Worm (Caenorhabditis elegans) whole organism, young adult: Measurements from ENCODE around the gene srw-79.
A peak's percentile ranks its signal among the peaks of the same experiment; 100 is the strongest.

Experiments used
- B0035.1 ChIP-seq: sonication (generic microtip); optimal IDR thresholded peaks from 2 replicates; lab custom pipeline; 2016; ENCODE audit warnings: missing genetic modification characterization, mild to moderate bottlenecking, missing compliant biosample characterization, missing genotype, missing genetic modification reagents
- B0261.1 ChIP-seq: sonication (generic microtip); optimal IDR thresholded peaks from 2 replicates; lab custom pipeline; 2016; ENCODE audit warnings: mild to moderate bottlenecking, missing genetic modification characterization, moderate library complexity, missing compliant biosample characterization
- F22D6.2 ChIP-seq: sonication (generic microtip); optimal IDR thresholded peaks from 2 replicates; lab custom pipeline; 2016; ENCODE audit warnings: mild to moderate bottlenecking, missing genetic modification characterization, missing compliant biosample characterization
- F55B11.4 ChIP-seq: sonication (generic microtip); optimal IDR thresholded peaks from 2 replicates; lab custom pipeline; 2016; ENCODE audit warnings: missing compliant biosample characterization, missing genetic modification characterization, borderline replicate concordance; ENCODE audit not compliant: insufficient read depth
- K12H6.12 ChIP-seq: fragments of 200-800 bp; sonication (Bioruptor generic); optimal IDR thresholded peaks from 2 replicates; lab custom pipeline; 2018; ENCODE audit warnings: mild to moderate bottlenecking, missing genetic modification characterization, missing compliant biosample characterization
- T07F8.4 ChIP-seq: sonication (generic microtip); optimal IDR thresholded peaks from 2 replicates; lab custom pipeline; 2016; ENCODE audit warnings: mild to moderate bottlenecking, missing genetic modification characterization, moderate library complexity, missing compliant biosample characterization
- Y79H2A.3 ChIP-seq: fragments of 200-800 bp; sonication (Bioruptor generic); conservative IDR thresholded peaks from 2 replicates; pipeline ENCODE4 v1.3.6; 2022; ENCODE audit warnings: missing genetic modification reagents, missing genetic modification characterization, missing compliant biosample characterization
- akir-1 ChIP-seq: fragments of 200-800 bp; sonication (Bioruptor generic); optimal IDR thresholded peaks from 2 replicates; lab custom pipeline; 2018; ENCODE audit warnings: mild to moderate bottlenecking, missing genetic modification characterization, moderate library complexity, missing compliant biosample characterization
- cebp-1 ChIP-seq, 2 experiments: fragments of 200-800 bp in 1 of 2; sonication (Bioruptor generic) in 1 of 2; sonication (generic microtip) in 1 of 2; IDR thresholded peaks in 1 of 2; optimal IDR thresholded peaks in 1 of 2; 2 replicates each; pipeline versions ENCODE4 v1.3.6 to Lab custom; 2017 to 2022; ENCODE audit warnings: missing compliant biosample characterization in 2 of 2, missing genetic modification characterization in 2 of 2, mild to moderate bottlenecking in 1 of 2, missing genetic modification reagents in 1 of 2, moderate library complexity in 1 of 2
- ceh-40 ChIP-seq: fragments of 200-800 bp; sonication (Bioruptor generic); IDR thresholded peaks from 2 replicates; pipeline ENCODE4 v1.3.6; 2022; ENCODE audit warnings: missing genetic modification characterization, missing compliant biosample characterization
- ceh-58 ChIP-seq: fragments of 200-800 bp; sonication (Bioruptor generic); IDR thresholded peaks from 2 replicates; pipeline ENCODE4 v1.3.6; 2022; ENCODE audit warnings: missing genetic modification characterization, missing compliant biosample characterization
- egl-18 ChIP-seq: fragments of 200-800 bp; sonication (Bioruptor generic); IDR thresholded peaks from 2 replicates; pipeline ENCODE4 v1.3.6; 2022; ENCODE audit warnings: missing genetic modification reagents, missing genetic modification characterization, missing compliant biosample characterization
- egl-44 ChIP-seq: fragments of 200-800 bp; sonication (Bioruptor generic); IDR thresholded peaks from 2 replicates; pipeline ENCODE4 v1.3.6; 2022; ENCODE audit warnings: missing genetic modification reagents, missing genetic modification characterization, missing compliant biosample characterization
- fkh-3 ChIP-seq: sonication (generic microtip); optimal IDR thresholded peaks from 2 replicates; lab custom pipeline; 2016; ENCODE audit warnings: mild to moderate bottlenecking, missing genetic modification characterization, missing compliant biosample characterization
- him-1 ChIP-seq: sonication (generic microtip); optimal IDR thresholded peaks from 2 replicates; lab custom pipeline; 2016; ENCODE audit warnings: missing genotype, missing genetic modification reagents, missing genetic modification characterization, missing compliant biosample characterization
- hlh-12 ChIP-seq: sonication (generic microtip); optimal IDR thresholded peaks from 2 replicates; lab custom pipeline; 2016; ENCODE audit warnings: missing genetic modification characterization, missing compliant biosample characterization
- hmg-1.2 ChIP-seq: fragments of 200-800 bp; sonication (Bioruptor generic); IDR thresholded peaks from 2 replicates; pipeline ENCODE4 v1.3.6; 2022; ENCODE audit warnings: missing genetic modification reagents, missing genetic modification characterization, missing compliant biosample characterization
- hrde-1 ChIP-seq: sonication (generic microtip); optimal IDR thresholded peaks from 2 replicates; lab custom pipeline; 2016; ENCODE audit warnings: missing genetic modification characterization, mild to moderate bottlenecking, missing compliant biosample characterization, moderate library complexity, missing genotype, missing genetic modification reagents, borderline replicate concordance
- let-607 ChIP-seq, 2 experiments: fragments of 200-800 bp in 1 of 2; sonication (Bioruptor generic) in 1 of 2; sonication (generic microtip) in 1 of 2; optimal IDR thresholded peaks; 2 replicates each; lab custom pipeline; 2016 to 2018; ENCODE audit warnings: mild to moderate bottlenecking in 2 of 2, missing compliant biosample characterization in 2 of 2, missing genetic modification characterization in 2 of 2, moderate library complexity in 2 of 2, missing genotype in 1 of 2
- lin-26 ChIP-seq: fragments of 200-800 bp; sonication (Bioruptor generic); IDR thresholded peaks from 2 replicates; pipeline ENCODE4 v1.3.6; 2022; ENCODE audit warnings: missing genetic modification reagents, missing genetic modification characterization, missing compliant biosample characterization
- lin-54 ChIP-seq: fragments of 200-800 bp; sonication (Bioruptor generic); optimal IDR thresholded peaks from 2 replicates; lab custom pipeline; 2018; ENCODE audit warnings: mild to moderate bottlenecking, missing genetic modification characterization, missing compliant biosample characterization
- madf-6 ChIP-seq: fragments of 200-800 bp; sonication (Bioruptor generic); IDR thresholded peaks from 2 replicates; pipeline ENCODE4 v1.3.6; 2022; ENCODE audit warnings: missing genetic modification reagents, missing genetic modification characterization, missing compliant biosample characterization
- mxl-1 ChIP-seq: sonication (generic microtip); optimal IDR thresholded peaks from 2 replicates; lab custom pipeline; 2016; ENCODE audit warnings: missing genetic modification characterization, missing compliant biosample characterization
- nhr-80 ChIP-seq: sonication (generic microtip); optimal IDR thresholded peaks from 2 replicates; lab custom pipeline; 2016; ENCODE audit warnings: missing genetic modification characterization, missing compliant biosample characterization
- rpc-1 ChIP-seq, 2 experiments: fragments of 150-350 bp in 1 of 2; sonication (generic microtip) in 1 of 2; optimal IDR thresholded peaks; 2 replicates each; lab custom pipeline; 2014 to 2018; ENCODE audit warnings: missing biosample characterization in 1 of 2, missing genetic modification characterization in 1 of 2, missing genetic modification reagents in 1 of 2, missing genotype in 1 of 2
- sea-2 ChIP-seq: fragments of 200-800 bp; sonication (Bioruptor generic); IDR thresholded peaks from 2 replicates; pipeline ENCODE4 v1.3.6; 2022; ENCODE audit warnings: missing genetic modification characterization, missing compliant biosample characterization
- snpc-1.3 ChIP-seq: sonication (generic microtip); optimal IDR thresholded peaks from 2 replicates; lab custom pipeline; 2017; ENCODE audit warnings: missing genetic modification characterization, mild to moderate bottlenecking, missing compliant biosample characterization, antibody characterized with exemption, moderate library complexity, missing genotype, missing genetic modification reagents; ENCODE audit not compliant: insufficient read depth
- tbp1 ChIP-seq: fragments of 200-800 bp; sonication (Bioruptor generic); optimal IDR thresholded peaks from 2 replicates; lab custom pipeline; 2018; ENCODE audit warnings: mild to moderate bottlenecking, missing genetic modification characterization, missing compliant biosample characterization
- tlf-1 ChIP-seq: fragments of 200-800 bp; sonication (Bioruptor generic); optimal IDR thresholded peaks from 2 replicates; lab custom pipeline; 2018; ENCODE audit warnings: mild to moderate bottlenecking, missing genetic modification characterization, missing compliant biosample characterization
- zim-3 ChIP-seq: sonication (generic microtip); optimal IDR thresholded peaks from 2 replicates; lab custom pipeline; 2017; ENCODE audit warnings: mild to moderate bottlenecking, missing genetic modification characterization, moderate library complexity, missing compliant biosample characterization
- ztf-6 ChIP-seq: fragments of 200-800 bp; sonication (Bioruptor generic); IDR thresholded peaks from 2 replicates; pipeline ENCODE4 v1.3.6; 2022; ENCODE audit warnings: missing genetic modification reagents, missing genetic modification characterization, missing compliant biosample characterization

The srw-79 gene

DNA sequence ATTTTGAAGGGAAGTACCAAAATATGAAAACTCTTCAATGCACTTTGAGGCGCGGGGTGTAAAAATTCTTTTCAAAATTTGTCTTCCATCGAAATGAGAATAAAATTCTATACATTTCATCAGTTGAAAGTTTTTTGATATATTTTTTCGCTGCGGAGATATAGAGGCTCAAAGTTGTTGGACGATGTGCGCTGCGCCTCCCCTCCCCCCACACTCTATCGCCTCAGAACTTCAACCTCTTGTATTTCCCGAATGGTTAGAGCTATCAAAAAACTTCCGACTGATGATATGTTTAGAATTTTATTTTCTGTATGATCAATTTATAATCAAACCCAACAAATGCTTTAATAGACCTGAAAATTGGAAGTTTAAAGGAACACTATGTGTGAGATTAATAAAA is 2.1 kb downstream of the srw-79 start:
- TF ChIP-seq let-607 (tag; optimal IDR thresholded peaks at IDR 0.05; lab: Kevin White, UChicago) (no peak), hmg-1.2 (GFP tag; lab: Robert Waterston, UW) (0 out of 2 replicates have a peak, but pooled peaks have one; percentile 27)

DNA sequence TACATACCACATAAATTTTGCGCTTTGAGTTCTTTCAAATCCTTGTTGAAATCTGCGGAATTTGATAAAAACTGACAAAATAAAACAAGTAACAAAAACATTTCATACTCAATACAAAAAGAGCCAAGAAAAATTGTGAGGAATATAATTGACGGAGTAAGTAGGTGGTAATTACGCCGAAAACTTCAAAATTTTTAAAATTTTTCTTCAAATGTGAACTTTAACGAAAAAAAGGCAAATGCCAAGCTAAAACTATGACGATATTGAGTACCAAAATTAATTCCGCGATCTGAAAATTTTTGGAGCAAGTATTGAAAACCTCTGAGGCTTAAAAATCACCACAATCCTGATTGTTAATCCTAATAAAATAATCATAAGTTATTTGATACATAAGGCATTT is 6.1 kb downstream of the srw-79 start, which contains the start of gene irld-51:
Gene irld-51, minus strand, starts transcription at position 101 of the 400 bp plus-strand sequence.
- TF ChIP-seq him-1 (tag; lab: Kevin White, UChicago) (no peak), rpc-1 (optimal IDR thresholded peaks at IDR 0.05; lab: Kevin White, UChicago) (no peak), rpc-1 (tag; optimal IDR thresholded peaks at IDR 0.05; lab: Kevin White, UChicago) (peak; percentile 21)

DNA sequence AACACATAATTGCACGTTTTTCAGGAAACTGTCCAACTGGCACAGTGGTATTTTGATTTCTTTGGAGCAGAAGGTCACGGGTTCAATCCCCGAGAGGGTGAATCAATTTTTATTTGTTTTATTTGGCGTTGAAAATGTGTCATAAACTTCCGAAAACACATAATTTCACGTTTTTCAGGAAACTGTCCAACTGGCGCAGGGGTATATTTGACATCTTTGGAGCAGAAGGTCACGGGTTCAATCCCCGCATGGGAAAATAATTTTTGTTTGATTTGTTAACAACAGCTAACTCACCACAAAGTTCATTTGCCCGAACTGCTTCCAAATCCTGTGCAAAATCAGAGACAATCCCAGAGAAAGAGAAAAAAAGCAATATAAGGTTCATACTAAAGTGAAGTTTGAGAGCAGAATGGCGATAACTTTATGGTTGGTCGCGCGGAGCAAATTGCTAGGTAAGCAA is 9.1 kb downstream of the srw-79 start, which contains the start of gene irld-48:
Gene irld-48, plus strand, starts transcription at position 410 of the 460 bp plus-strand sequence.
- TF ChIP-seq rpc-1 (optimal IDR thresholded peaks at IDR 0.05; lab: Kevin White, UChicago): no peak
- TF ChIP-seq rpc-1 (tag; optimal IDR thresholded peaks at IDR 0.05; lab: Kevin White, UChicago): peak; percentile 62
- TF ChIP-seq B0261.1 (tag; lab: Kevin White, UChicago): peak; percentile 34
- TF ChIP-seq egl-44: no peak
- TF ChIP-seq Y79H2A.3 (GFP tag; lab: Robert Waterston, UW): no peak
- no peak for TF ChIP-seq B0035.1 (tag; lab: Kevin White, UChicago)
- TF ChIP-seq F55B11.4: no peak
- TF ChIP-seq cebp-1 (GFP tag; IDR thresholded peaks at IDR 0.05; lab: Robert Waterston, UW): no peak
- no peak for TF ChIP-seq cebp-1 (tag; optimal IDR thresholded peaks at IDR 0.05; lab: Kevin White, UChicago)
- no peak for TF ChIP-seq snpc-1.3 (tag; lab: Kevin White, UChicago)
- no peak for TF ChIP-seq sea-2 (GFP tag; lab: Robert Waterston, UW)
- no peak for TF ChIP-seq hlh-12 (tag; lab: Kevin White, UChicago)
- TF ChIP-seq T07F8.4 (tag; lab: Kevin White, UChicago): no peak
- no peak for TF ChIP-seq K12H6.12
- TF ChIP-seq lin-26 (GFP tag; lab: Robert Waterston, UW): 0 out of 2 replicates have a peak, but pooled peaks have one; percentile 22
- peak; percentile 70 for TF ChIP-seq tbp1 (GFP tag; lab: Kevin White, UChicago)
- no peak for TF ChIP-seq madf-6 (GFP tag; lab: Robert Waterston, UW)
- TF ChIP-seq egl-18 (GFP tag; lab: Robert Waterston, UW): no peak
- TF ChIP-seq let-607 (tag; optimal IDR thresholded peaks at IDR 0.05; lab: Kevin White, UChicago): no peak
- no peak for TF ChIP-seq mxl-1 (tag; lab: Kevin White, UChicago)
- TF ChIP-seq nhr-80 (tag; lab: Kevin White, UChicago): no peak
- no peak for TF ChIP-seq lin-54 (GFP tag; lab: Kevin White, UChicago)
- no peak for TF ChIP-seq akir-1
- no peak for TF ChIP-seq ceh-40 (GFP tag; lab: Robert Waterston, UW)
- TF ChIP-seq hrde-1 (tag; lab: Kevin White, UChicago): no peak
- TF ChIP-seq fkh-3: no peak
- no peak for TF ChIP-seq zim-3
- no peak for TF ChIP-seq F22D6.2 (tag; lab: Kevin White, UChicago)
- TF ChIP-seq ztf-6 (GFP tag; lab: Robert Waterston, UW): no peak
- TF ChIP-seq, all 124 proteins: peak for 4

DNA sequence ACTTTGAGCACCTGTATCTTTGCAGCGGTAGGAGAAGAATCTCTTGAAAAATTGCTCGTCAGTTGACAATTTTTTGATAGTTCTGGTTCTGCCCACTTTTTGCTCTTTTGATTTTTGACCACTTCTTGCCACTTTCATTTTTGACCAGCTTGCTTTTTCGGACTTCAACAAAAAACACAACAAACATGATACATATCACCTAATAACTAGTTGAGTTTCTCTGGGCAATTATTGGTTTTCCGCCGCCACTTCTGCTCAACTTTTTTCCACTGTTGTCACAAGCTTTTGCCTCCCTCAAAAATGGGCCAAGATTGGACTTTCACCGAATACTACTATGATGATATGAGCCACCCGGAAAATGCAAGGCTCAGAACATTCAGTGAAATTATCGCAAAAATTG is 11.8 kb downstream of the srw-79 start, which contains the start of gene srw-60:
Gene srw-60, plus strand, starts transcription at position 301 of the 400 bp plus-strand sequence.
- TF ChIP-seq tlf-1 (GFP tag; lab: Kevin White, UChicago): no peak
- 0 out of 2 replicates have a peak, but pooled peaks have one; percentile 23 for TF ChIP-seq ceh-58 (GFP tag; lab: Robert Waterston, UW)
